Worm (Caenorhabditis elegans) whole organism, mixed stage, embryonic: ENCODE measurements around the gene mai-1.

Experiments
- M03D4.4 ChIP-seq: sonication (generic microtip); optimal IDR thresholded peaks from 2 replicates; lab custom pipeline; 2017; ENCODE audit warnings: mild to moderate bottlenecking, missing genetic modification characterization, missing compliant biosample characterization
- bed-3 ChIP-seq: fragments of 200-800 bp; sonication (Bioruptor generic); optimal IDR thresholded peaks from 3 replicates; lab custom pipeline; 2018; ENCODE audit warnings: mild to moderate bottlenecking, missing genetic modification characterization, moderate library complexity, missing compliant biosample characterization
- blmp-1 ChIP-seq: fragments of 150-350 bp; optimal IDR thresholded peaks from 2 replicates; lab custom pipeline; 2014; ENCODE audit warnings: missing biosample characterization, missing genetic modification characterization
- ceh-39 ChIP-seq: fragments of 150-350 bp; optimal IDR thresholded peaks from 2 replicates; lab custom pipeline; 2014; ENCODE audit warnings: missing biosample characterization, missing genetic modification characterization
- ceh-43 ChIP-seq: fragments of 200-800 bp; sonication (Bioruptor generic); optimal IDR thresholded peaks from 2 replicates; lab custom pipeline; 2018; ENCODE audit warnings: mild to moderate bottlenecking, missing genetic modification characterization, moderate library complexity, missing compliant biosample characterization
- ceh-83 ChIP-seq: fragments of 200-800 bp; sonication (Bioruptor generic); optimal IDR thresholded peaks from 2 replicates; lab custom pipeline; 2018; ENCODE audit warnings: mild to moderate bottlenecking, missing genetic modification characterization, missing compliant biosample characterization
- ces-1 ChIP-seq: fragments of 150-350 bp; optimal IDR thresholded peaks from 2 replicates; lab custom pipeline; 2014; ENCODE audit warnings: missing biosample characterization, missing genetic modification reagents, missing genetic modification characterization
- drap-1 ChIP-seq: fragments of 200-800 bp; sonication (Bioruptor generic); optimal IDR thresholded peaks from 3 replicates; lab custom pipeline; 2018; ENCODE audit warnings: mild to moderate bottlenecking, missing genetic modification characterization, missing compliant biosample characterization
- elt-1 ChIP-seq: sonication (generic microtip); optimal IDR thresholded peaks from 2 replicates; lab custom pipeline; 2017; ENCODE audit warnings: missing genetic modification characterization, mild to moderate bottlenecking, missing compliant biosample characterization, antibody characterized with exemption, moderate library complexity, borderline replicate concordance; ENCODE audit not compliant: insufficient read depth
- elt-3 ChIP-seq: fragments of 150-350 bp; optimal IDR thresholded peaks from 2 replicates; lab custom pipeline; 2014; ENCODE audit warnings: missing biosample characterization, missing genetic modification characterization
- flh-1 ChIP-seq: fragments of 200-800 bp; sonication (Bioruptor generic); optimal IDR thresholded peaks from 2 replicates; lab custom pipeline; 2018; ENCODE audit warnings: mild to moderate bottlenecking, missing genetic modification characterization, moderate library complexity, missing compliant biosample characterization
- ham-2 ChIP-seq: fragments of 200-800 bp; sonication (Bioruptor generic); optimal IDR thresholded peaks from 2 replicates; lab custom pipeline; 2018; ENCODE audit warnings: mild to moderate bottlenecking, missing genetic modification characterization, missing compliant biosample characterization
- hlh-1 ChIP-seq: fragments of 150-350 bp; optimal IDR thresholded peaks from 2 replicates; lab custom pipeline; 2014; ENCODE audit warnings: missing biosample characterization, missing genetic modification reagents, missing genetic modification characterization
- lin-13 ChIP-seq: fragments of 150-350 bp; optimal IDR thresholded peaks from 2 replicates; lab custom pipeline; 2014; ENCODE audit warnings: missing biosample characterization, missing genetic modification characterization
- lin-32 ChIP-seq: fragments of 200-800 bp; sonication (Bioruptor generic); optimal IDR thresholded peaks from 2 replicates; lab custom pipeline; 2018; ENCODE audit warnings: mild to moderate bottlenecking, missing genetic modification characterization, missing compliant biosample characterization
- mab-5 ChIP-seq: fragments of 150-350 bp; optimal IDR thresholded peaks from 2 replicates; lab custom pipeline; 2014; ENCODE audit warnings: missing biosample characterization, missing genetic modification characterization
- mep-1 ChIP-seq: fragments of 150-350 bp; optimal IDR thresholded peaks from 2 replicates; lab custom pipeline; 2017; ENCODE audit warnings: missing biosample characterization, missing genetic modification reagents, missing genetic modification characterization, inconsistent platforms
- mls-2 ChIP-seq: sonication (generic microtip); optimal IDR thresholded peaks from 2 replicates; lab custom pipeline; 2016; ENCODE audit warnings: mild to moderate bottlenecking, missing genetic modification characterization, moderate library complexity, missing compliant biosample characterization
- nhr-2 ChIP-seq: fragments of 150-350 bp; optimal IDR thresholded peaks from 2 replicates; lab custom pipeline; 2014; ENCODE audit warnings: missing biosample characterization, missing genetic modification characterization
- nhr-237 ChIP-seq: fragments of 150-350 bp; optimal IDR thresholded peaks from 2 replicates; lab custom pipeline; 2014; ENCODE audit warnings: missing biosample characterization, missing genetic modification characterization
- nhr-76 ChIP-seq: sonication (generic microtip); optimal IDR thresholded peaks from 2 replicates; lab custom pipeline; 2017; ENCODE audit warnings: missing biosample characterization, missing genetic modification characterization
- pha-4 ChIP-seq: fragments of 150-350 bp; optimal IDR thresholded peaks from 2 replicates; lab custom pipeline; 2018; ENCODE audit warnings: missing biosample characterization, missing genetic modification reagents, missing genetic modification characterization
- sem-2 ChIP-seq: fragments of 200-800 bp; sonication (Bioruptor generic); optimal IDR thresholded peaks from 2 replicates; lab custom pipeline; 2018; ENCODE audit warnings: mild to moderate bottlenecking, missing genetic modification characterization, missing compliant biosample characterization
- snpc-4 ChIP-seq: fragments of 150-350 bp; optimal IDR thresholded peaks from 2 replicates; lab custom pipeline; 2014; ENCODE audit warnings: missing biosample characterization, missing genetic modification characterization
- sptf-1 ChIP-seq: sonication (generic microtip); optimal IDR thresholded peaks from 2 replicates; lab custom pipeline; 2017; ENCODE audit warnings: mild to moderate bottlenecking, missing genetic modification characterization, moderate library complexity, missing compliant biosample characterization
- tbx-8 ChIP-seq: fragments of 200-800 bp; sonication (Bioruptor generic); optimal IDR thresholded peaks from 2 replicates; lab custom pipeline; 2018; ENCODE audit warnings: mild to moderate bottlenecking, missing genetic modification characterization, moderate library complexity, missing compliant biosample characterization
- unc-120 ChIP-seq: sonication (generic microtip); optimal IDR thresholded peaks from 2 replicates; lab custom pipeline; 2017; ENCODE audit warnings: missing genetic modification characterization, missing compliant biosample characterization; ENCODE audit not compliant: poor library complexity, severe bottlenecking
- unc-62 ChIP-seq: fragments of 150-350 bp; optimal IDR thresholded peaks from 2 replicates; lab custom pipeline; 2014; ENCODE audit warnings: missing biosample characterization, missing genetic modification reagents, missing genetic modification characterization
- zip-8 ChIP-seq: fragments of 150-350 bp; optimal IDR thresholded peaks from 2 replicates; lab custom pipeline; 2014; ENCODE audit warnings: missing biosample characterization, missing genetic modification characterization

Gene mai-1

ce11 chrX:3126979-3127378 lies 10.6 kb upstream of the mai-1 start, which contains the start of gene spc-1:
Gene spc-1 (minus strand): TSS chrX:3127079.
- TF ChIP-seq bed-3 (GFP tag; lab: Kevin White, UChicago) (no peak), elt-1 (tag; lab: Kevin White, UChicago) (no peak), blmp-1 (tag; lab: Kevin White, UChicago) (no peak), mls-2 (tag; lab: Kevin White, UChicago) (no peak), nhr-2 (tag; lab: Kevin White, UChicago) (no peak), unc-62 (GFP tag; lab: Kevin White, UChicago) (no peak), ces-1 (GFP tag; lab: Kevin White, UChicago) (no peak), mab-5 (tag; lab: Kevin White, UChicago) (no peak), ceh-39 (tag; lab: Kevin White, UChicago) (no peak)

- TF ChIP-seq ces-1 (GFP tag; lab: Kevin White, UChicago) (peak; percentile 94), nhr-76 (tag; lab: Kevin White, UChicago) (no peak)
Measured at ce11 chrX:3126233-3126632, 9.8 kb upstream of the mai-1 start.

DNA sequence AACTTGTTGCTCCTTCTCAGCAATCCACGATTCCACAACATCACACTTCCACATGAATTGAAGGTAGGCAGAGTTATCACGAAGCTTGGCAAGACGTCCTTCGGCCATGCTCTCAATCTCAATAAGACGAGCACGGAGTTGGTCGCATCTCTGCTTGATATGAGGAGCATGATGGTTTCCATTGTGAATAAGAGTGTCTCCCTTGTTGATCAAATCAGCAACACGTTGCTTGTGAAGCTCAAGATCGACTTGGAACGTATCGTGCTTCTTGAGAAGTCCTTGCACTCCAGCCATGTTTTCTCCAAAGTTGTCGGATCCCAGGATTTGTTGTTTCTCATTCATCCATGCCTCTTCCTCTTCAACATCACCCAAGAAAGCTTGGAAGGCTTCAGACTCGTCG lies 3.2 kb upstream of the mai-1 start:
- no peak for TF ChIP-seq sem-2
- no peak for TF ChIP-seq unc-120 (tag; lab: Kevin White, UChicago)
- TF ChIP-seq ceh-39 (tag; lab: Kevin White, UChicago), result no peak
- TF ChIP-seq ham-2 (GFP tag; lab: Kevin White, UChicago), result no peak

- TF ChIP-seq zip-8 (tag; lab: Kevin White, UChicago) (no peak), hlh-1 (tag; lab: Kevin White, UChicago) (no peak), bed-3 (GFP tag; lab: Kevin White, UChicago) (no peak), lin-32 (GFP tag; lab: Kevin White, UChicago) (no peak), ham-2 (GFP tag; lab: Kevin White, UChicago) (no peak), pha-4 (tag; lab: Kevin White, UChicago) (no peak)
- TF ChIP-seq, all 35 proteins: peak for 0
Measured at ce11 chrX:3118596-3119287, 2.4 kb upstream of the mai-1 start.

ce11 chrX:3117204-3117603 lies 815 bp upstream of the mai-1 start:
- TF ChIP-seq M03D4.4 (tag; lab: Kevin White, UChicago) (no peak), mep-1 (tag; lab: Kevin White, UChicago) (no peak), drap-1 (GFP tag; lab: Kevin White, UChicago) (no peak), unc-120 (tag; lab: Kevin White, UChicago) (no peak)

DNA sequence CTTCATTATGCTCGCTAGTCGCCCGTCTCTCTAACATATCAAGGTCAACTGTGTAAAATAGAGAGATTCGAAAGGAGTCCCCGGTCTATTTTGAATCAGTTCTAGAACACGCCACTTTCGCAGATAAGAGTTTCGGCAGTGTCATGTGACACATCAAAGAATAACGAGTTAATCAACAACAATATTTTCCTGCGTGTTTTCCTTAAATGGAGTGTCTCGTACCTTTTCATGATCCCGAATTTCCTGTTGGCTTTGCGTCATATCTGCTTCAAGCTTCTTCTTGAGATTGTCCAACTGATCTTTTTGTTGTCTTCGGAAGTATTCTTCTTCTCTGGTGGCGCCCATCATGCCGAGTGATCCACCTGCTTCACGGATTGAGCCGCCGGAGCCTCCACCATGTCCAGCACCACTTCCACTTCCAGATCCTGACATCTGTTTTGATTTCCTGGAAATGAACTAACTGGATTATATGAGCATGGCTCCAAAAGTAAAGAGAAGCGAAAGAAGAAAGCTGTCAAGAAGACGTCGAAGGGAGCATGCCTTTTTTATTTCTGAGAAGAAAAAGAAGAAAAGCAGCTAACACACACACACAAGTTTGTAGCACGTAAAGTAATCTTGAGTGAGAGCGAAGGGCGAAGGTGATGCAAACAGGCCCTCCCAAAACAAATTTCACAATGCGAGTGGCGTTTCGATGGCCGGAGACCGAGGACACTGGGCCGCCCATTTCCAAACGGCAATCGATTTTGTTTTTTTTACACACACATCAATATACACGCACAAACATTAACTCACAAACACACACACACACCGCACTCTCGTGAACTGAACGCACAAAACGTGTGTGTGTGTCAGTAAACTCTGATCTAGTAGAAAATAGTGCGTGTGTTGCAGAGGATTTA lies 1.0 kb downstream of the mai-1 start:
- no peak for TF ChIP-seq zip-8 (tag; lab: Kevin White, UChicago)
- no peak for TF ChIP-seq lin-13 (tag; lab: Kevin White, UChicago)
- TF ChIP-seq snpc-4 (tag; lab: Kevin White, UChicago), result no peak
- no peak for TF ChIP-seq lin-32 (GFP tag; lab: Kevin White, UChicago)
- TF ChIP-seq nhr-76 (tag; lab: Kevin White, UChicago), result no peak
- no peak for TF ChIP-seq unc-62 (GFP tag; lab: Kevin White, UChicago)
- TF ChIP-seq mep-1 (tag; lab: Kevin White, UChicago), result no peak
- TF ChIP-seq tbx-8, result no peak
- no peak for TF ChIP-seq drap-1 (GFP tag; lab: Kevin White, UChicago)
- no peak for TF ChIP-seq bed-3 (GFP tag; lab: Kevin White, UChicago)
- no peak for TF ChIP-seq flh-1 (GFP tag; lab: Kevin White, UChicago)
- no peak for TF ChIP-seq nhr-237 (tag; lab: Kevin White, UChicago)
- TF ChIP-seq sptf-1 (tag; lab: Kevin White, UChicago), result no peak
- no peak for TF ChIP-seq elt-3 (tag; lab: Kevin White, UChicago)
- no peak for TF ChIP-seq mls-2 (tag; lab: Kevin White, UChicago)
- TF ChIP-seq sem-2, result no peak
- TF ChIP-seq ceh-43, result no peak
- TF ChIP-seq ham-2 (GFP tag; lab: Kevin White, UChicago), result no peak
- no peak for TF ChIP-seq nhr-2 (tag; lab: Kevin White, UChicago)
- no peak for TF ChIP-seq ceh-83 (GFP tag; lab: Kevin White, UChicago)
